Worm (Caenorhabditis elegans) whole organism, late embryonic: ENCODE measurements around the gene rpl-12.

Source experiments
- K02D7.2 ChIP-seq: sonication (generic microtip); optimal IDR thresholded peaks from 2 replicates; lab custom pipeline; 2017; ENCODE audit warnings: mild to moderate bottlenecking, missing genetic modification characterization, missing compliant biosample characterization
- ceh-22 ChIP-seq: sonication (generic microtip); optimal IDR thresholded peaks from 2 replicates; lab custom pipeline; 2017; ENCODE audit warnings: missing biosample characterization, missing genetic modification characterization
- ceh-24 ChIP-seq: sonication (generic microtip); optimal IDR thresholded peaks from 2 replicates; lab custom pipeline; 2016; ENCODE audit warnings: mild to moderate bottlenecking, missing genetic modification characterization, missing compliant biosample characterization
- elt-2 ChIP-seq: sonication (generic microtip); optimal IDR thresholded peaks from 2 replicates; lab custom pipeline; 2016; ENCODE audit warnings: missing genetic modification reagents, missing genetic modification characterization, missing compliant biosample characterization
- gmeb-2 ChIP-seq: sonication (generic microtip); optimal IDR thresholded peaks from 2 replicates; lab custom pipeline; 2016; ENCODE audit warnings: missing genetic modification characterization, inconsistent platforms, missing compliant biosample characterization
- hlh-8 ChIP-seq: sonication (generic microtip); optimal IDR thresholded peaks from 2 replicates; lab custom pipeline; 2016; ENCODE audit warnings: missing genotype, missing genetic modification characterization, missing compliant biosample characterization
- nhr-11 ChIP-seq: fragments of 150-350 bp; optimal IDR thresholded peaks from 2 replicates; lab custom pipeline; 2014; ENCODE audit warnings: missing biosample characterization, missing genetic modification characterization
- pha-4 ChIP-seq: fragments of 150-350 bp; optimal IDR thresholded peaks from 2 replicates; lab custom pipeline; 2018; ENCODE audit warnings: missing biosample characterization, missing genetic modification reagents, missing genetic modification characterization
- ttx-3 ChIP-seq: sonication (generic microtip); optimal IDR thresholded peaks from 2 replicates; lab custom pipeline; 2016; ENCODE audit warnings: missing genetic modification reagents, missing genetic modification characterization, missing compliant biosample characterization

DNA sequence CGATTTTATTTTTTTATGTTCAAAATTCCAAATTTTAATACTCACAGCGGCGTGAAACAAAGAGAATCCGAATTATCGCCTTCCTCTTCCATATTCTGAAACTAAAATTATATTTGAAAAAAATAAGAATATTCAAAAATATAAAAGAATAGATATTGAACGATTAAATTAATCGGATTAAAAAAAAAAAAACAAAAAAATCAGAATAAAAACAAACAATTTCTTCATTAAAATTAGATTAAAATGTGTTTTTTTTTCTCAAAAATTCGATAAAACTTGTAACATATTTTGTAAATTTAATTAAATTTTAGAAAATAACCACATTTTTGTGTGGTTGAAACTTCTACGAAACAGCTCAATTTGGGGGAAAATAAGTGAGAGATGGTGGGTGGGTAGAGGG, 42.3 kb upstream of the rpl-12 start, which contains the start of gene cpsf-3:
- TF ChIP-seq hlh-8 (no peak), ttx-3 (tag; lab: Kevin White, UChicago) (no peak), pha-4 (tag; lab: Kevin White, UChicago) (no peak), nhr-11 (tag; lab: Kevin White, UChicago) (no peak), ceh-24 (tag; lab: Kevin White, UChicago) (no peak), K02D7.2 (tag; lab: Kevin White, UChicago) (no peak), gmeb-2 (no peak), elt-2 (no peak), ceh-22 (tag; lab: Kevin White, UChicago) (no peak)
